Worm (Caenorhabditis elegans): ENCODE data around the gene rpl-20.
"Not testable (repeated sequence)": the region's sequence is repeated elsewhere in the genome, so short reads cannot be mapped to it uniquely, and the experiment has no call there.

The rpl-20 gene

ce11 chrIV:4727935-4728334, 21.6 kb downstream of the rpl-20 start (continued):
- peak; percentile 9 for TF ChIP-seq mel-28 (tag; optimal IDR thresholded peaks at IDR 0.05; ENCODE audit: borderline replicate concordance)
- peak; percentile 5 to 6 for TF ChIP-seq rec-8 (tag; optimal IDR thresholded peaks at IDR 0.05)
- peak; percentile 88 for TF ChIP-seq ztf-18 (tag; optimal IDR thresholded peaks at IDR 0.05)
- peak; percentile 76 for TF ChIP-seq nhr-90 (tag; optimal IDR thresholded peaks at IDR 0.05)
- peak; percentile 95 for TF ChIP-seq lin-54 (GFP tag; optimal IDR thresholded peaks at IDR 0.05)
- TF ChIP-seq lin-26 (GFP tag; IDR thresholded peaks at IDR 0.05), result peak; percentile 97
- peak; percentile 82 for TF ChIP-seq ceh-40 (GFP tag; IDR thresholded peaks at IDR 0.05)
- TF ChIP-seq nhr-80 (tag; optimal IDR thresholded peaks at IDR 0.05), result peak; percentile 81
- TF ChIP-seq nhr-120 (GFP tag; IDR thresholded peaks at IDR 0.05), result peak; percentile 90; the same call in 1 of the 2 replicates
- TF ChIP-seq dox-1 (GFP tag; IDR thresholded peaks at IDR 0.05), result peak; percentile 100
- TF ChIP-seq attf-3 (GFP tag; conservative IDR thresholded peaks at IDR 0.05), result peak; percentile 92
- 0 out of 2 replicates have a peak, but pooled peaks have one; percentile 39 for TF ChIP-seq nfya-2 (GFP tag; IDR thresholded peaks at IDR 0.05)
- peak; percentile 100 for TF ChIP-seq ztf-28 (GFP tag; IDR thresholded peaks at IDR 0.05)
- peak; percentile 48 for TF ChIP-seq him-1 (tag; optimal IDR thresholded peaks at IDR 0.05)
- peak; percentile 66 for TF ChIP-seq ztf-22 (GFP tag; optimal IDR thresholded peaks at IDR 0.05)
- peak; percentile 77 for TF ChIP-seq repo-1 (tag; optimal IDR thresholded peaks at IDR 0.05)
- TF ChIP-seq bed-2 (GFP tag; IDR thresholded peaks at IDR 0.05), result peak; percentile 100

- peak; percentile 91 for TF ChIP-seq attf-3 (GFP tag; conservative IDR thresholded peaks at IDR 0.05)
- peak; percentile 80 for TF ChIP-seq atf-7 (tag; optimal IDR thresholded peaks at IDR 0.05)
- TF ChIP-seq let-607 (tag; optimal IDR thresholded peaks at IDR 0.05), result peak; percentile 24 to 95
- TF ChIP-seq F57C9.4 (tag; optimal IDR thresholded peaks at IDR 0.05), result peak; percentile 33
- peak; percentile 70 for TF ChIP-seq lsl-1 (GFP tag; optimal IDR thresholded peaks at IDR 0.05)
- not testable (repeated sequence) for TF ChIP-seq snpc-4 (GFP tag; optimal IDR thresholded peaks at IDR 0.05)
- peak in 2 of 4 experiments; percentile 74 to 78 for TF ChIP-seq snpc-4 (tag; optimal IDR thresholded peaks at IDR 0.05)
- peak; percentile 100 for TF ChIP-seq nhr-120 (GFP tag; IDR thresholded peaks at IDR 0.05)
- 0 out of 2 replicates have a peak, but pooled peaks have one; percentile 87 for TF ChIP-seq ceh-58 (GFP tag; IDR thresholded peaks at IDR 0.05)
- peak; percentile 97 for TF ChIP-seq Y67H2A.10 (GFP tag; conservative IDR thresholded peaks at IDR 0.05)
- TF ChIP-seq lin-54 (GFP tag; optimal IDR thresholded peaks at IDR 0.05), result peak; percentile 79
- peak; percentile 88 for TF ChIP-seq F22D6.2 (tag; optimal IDR thresholded peaks at IDR 0.05)
- peak; percentile 67 for TF ChIP-seq chd-7 (tag; optimal IDR thresholded peaks at IDR 0.05)
- TF ChIP-seq ekl-4 (GFP tag; IDR thresholded peaks at IDR 0.05), result peak; percentile 99
- peak; percentile 83 for TF ChIP-seq Y53F4B.3 (GFP tag; IDR thresholded peaks at IDR 0.05)
- peak; percentile 100 for TF ChIP-seq egl-18 (GFP tag; IDR thresholded peaks at IDR 0.05)
- peak; percentile 90 for TF ChIP-seq attf-5 (GFP tag; optimal IDR thresholded peaks at IDR 0.05)
- peak; percentile 93 for TF ChIP-seq ceh-40 (GFP tag; IDR thresholded peaks at IDR 0.05)
- TF ChIP-seq madf-8 (GFP tag; conservative IDR thresholded peaks at IDR 0.05), result peak; percentile 89
- peak; percentile 99 for TF ChIP-seq cebp-2 (GFP tag; IDR thresholded peaks at IDR 0.05)
- peak; percentile 83 for TF ChIP-seq attf-6 (GFP tag; IDR thresholded peaks at IDR 0.05)
- TF ChIP-seq aptf-3 (GFP tag; IDR thresholded peaks at IDR 0.05), result peak; percentile 63; the same call in 1 of the 2 replicates
- TF ChIP-seq hmg-20 (GFP tag; IDR thresholded peaks at IDR 0.05), result peak; percentile 97
- peak in 1 of 2 experiments; percentile 27 for TF ChIP-seq rec-8 (tag; optimal IDR thresholded peaks at IDR 0.05)
- TF ChIP-seq K11D2.4 (GFP tag; IDR thresholded peaks at IDR 0.05), result peak; percentile 100
- TF ChIP-seq die-1 (tag; optimal IDR thresholded peaks at IDR 0.05), result peak; percentile 6
- peak; percentile 89 for TF ChIP-seq madf-6 (GFP tag; IDR thresholded peaks at IDR 0.05)
- peak; percentile 99 for TF ChIP-seq Y95B8A.8 (GFP tag; IDR thresholded peaks at IDR 0.05)
- peak; percentile 92 for TF ChIP-seq B0336.3 (GFP tag; IDR thresholded peaks at IDR 0.05)
- TF ChIP-seq tbp1 (GFP tag; optimal IDR thresholded peaks at IDR 0.05), result peak; percentile 38
- TF ChIP-seq rcor-1 (GFP tag; IDR thresholded peaks at IDR 0.05), result peak; percentile 99
- peak; percentile 100 for TF ChIP-seq bed-2 (GFP tag; IDR thresholded peaks at IDR 0.05)
- TF ChIP-seq ztf-3 (GFP tag; optimal IDR thresholded peaks at IDR 0.05), result peak; percentile 62
- peak; percentile 99 for TF ChIP-seq ztf-28 (GFP tag; IDR thresholded peaks at IDR 0.05)
- peak; percentile 100 for TF ChIP-seq mcd-1 (GFP tag; IDR thresholded peaks at IDR 0.05)
- TF ChIP-seq lin-35 (GFP tag; optimal IDR thresholded peaks at IDR 0.05), result peak in 1 of 3 experiments; percentile 77
Measured at ce11 chrIV:4725478-4725920, 24.1 kb downstream of the rpl-20 start.
